Worm (Caenorhabditis elegans) whole organism, L1 larva: Measurements from ENCODE around the gene mdh-2.
A peak's percentile ranks its signal among the peaks of the same experiment; 100 is the strongest.

ENCODE experiments used
- C16A3.4 ChIP-seq: fragments of 150-350 bp; optimal IDR thresholded peaks from 2 replicates; lab custom pipeline; 2014; ENCODE audit warnings: missing biosample characterization, missing genetic modification characterization
- C34B4.2 ChIP-seq: sonication (generic microtip); optimal IDR thresholded peaks from 2 replicates; lab custom pipeline; 2017; ENCODE audit warnings: mild to moderate bottlenecking, missing genetic modification characterization, missing compliant biosample characterization
- alr-1 ChIP-seq: fragments of 200-800 bp; sonication (Bioruptor generic); optimal IDR thresholded peaks from 2 replicates; lab custom pipeline; 2018; ENCODE audit warnings: borderline replicate concordance, mild to moderate bottlenecking, missing genetic modification characterization, missing compliant biosample characterization
- aly-2 ChIP-seq: fragments of 150-350 bp; optimal IDR thresholded peaks from 2 replicates; lab custom pipeline; 2014; ENCODE audit warnings: missing biosample characterization, missing genetic modification characterization
- ama-1 ChIP-seq: fragments of 150-350 bp; optimal IDR thresholded peaks from 2 replicates; lab custom pipeline; 2014
- ceh-8 ChIP-seq: fragments of 200-800 bp; sonication (Bioruptor generic); optimal IDR thresholded peaks from 2 replicates; lab custom pipeline; 2018; ENCODE audit warnings: mild to moderate bottlenecking, missing genetic modification characterization, moderate library complexity, missing compliant biosample characterization
- ceh-82 ChIP-seq, 3 experiments: fragments of 150-350 bp in 1 of 3; sonication (generic microtip) in 2 of 3; optimal IDR thresholded peaks; 2 replicates each; lab custom pipeline; 2014 to 2017; ENCODE audit warnings: missing biosample characterization in 3 of 3, missing genetic modification characterization in 3 of 3
- dsc-1 ChIP-seq: sonication (generic microtip); optimal IDR thresholded peaks from 2 replicates; lab custom pipeline; 2016; ENCODE audit warnings: mild to moderate bottlenecking, missing genetic modification characterization, missing compliant biosample characterization
- efl-3 ChIP-seq: fragments of 200-800 bp; sonication (Bioruptor generic); optimal IDR thresholded peaks from 2 replicates; lab custom pipeline; 2018; ENCODE audit warnings: mild to moderate bottlenecking, missing genetic modification characterization, missing compliant biosample characterization
- egl-13 ChIP-seq: sonication (generic microtip); optimal IDR thresholded peaks from 2 replicates; lab custom pipeline; 2016; ENCODE audit warnings: missing genotype, missing genetic modification reagents, missing genetic modification characterization, missing compliant biosample characterization
- elt-3 ChIP-seq, 6 experiments: fragments of 150-350 bp in 1 of 6; sonication (generic microtip); optimal IDR thresholded peaks; 2 replicates each; lab custom pipeline; 2017 to 2018; ENCODE audit warnings: missing biosample characterization in 6 of 6, missing genetic modification characterization in 6 of 6, inconsistent platforms in 1 of 6
- fkh-10 ChIP-seq: sonication (generic microtip); optimal IDR thresholded peaks from 2 replicates; lab custom pipeline; 2017; ENCODE audit warnings: missing biosample characterization, missing genetic modification reagents, missing genetic modification characterization
- fos-1 ChIP-seq: fragments of 150-350 bp; optimal IDR thresholded peaks from 2 replicates; lab custom pipeline; 2014; ENCODE audit warnings: missing biosample characterization, missing genetic modification characterization
- grh-1 ChIP-seq: fragments of 200-800 bp; sonication (Bioruptor generic); IDR thresholded peaks from 2 replicates; pipeline ENCODE4 v1.3.6; 2022; ENCODE audit warnings: missing genetic modification reagents, missing genetic modification characterization, missing compliant biosample characterization
- hlh-4 ChIP-seq: sonication (generic microtip); optimal IDR thresholded peaks from 2 replicates; lab custom pipeline; 2016; ENCODE audit warnings: mild to moderate bottlenecking, missing genetic modification characterization, missing compliant biosample characterization
- lin-13 ChIP-seq: fragments of 150-350 bp; optimal IDR thresholded peaks from 2 replicates; lab custom pipeline; 2014; ENCODE audit warnings: missing biosample characterization, missing genetic modification reagents, missing genetic modification characterization
- lin-35 ChIP-seq, 2 experiments: fragments of 150-350 bp; optimal IDR thresholded peaks; 2 replicates each; lab custom pipeline; 2014; ENCODE audit warnings: missing biosample characterization in 2 of 2, missing genetic modification characterization in 2 of 2, missing genetic modification reagents in 2 of 2
- lir-3 ChIP-seq: sonication (generic microtip); optimal IDR thresholded peaks from 2 replicates; lab custom pipeline; 2016; ENCODE audit warnings: mild to moderate bottlenecking, missing genetic modification characterization, moderate library complexity, missing compliant biosample characterization; ENCODE audit not compliant: poor library complexity
- lsy-2 ChIP-seq, 2 experiments: fragments of 150-350 bp; optimal IDR thresholded peaks; 2 replicates each; lab custom pipeline; 2014; ENCODE audit warnings: missing biosample characterization in 2 of 2, missing genetic modification characterization in 2 of 2
- mab-9 ChIP-seq: fragments of 200-800 bp; sonication (Bioruptor generic); IDR thresholded peaks from 2 replicates; pipeline ENCODE4 v1.3.6; 2022; ENCODE audit warnings: missing genetic modification reagents, missing genetic modification characterization, missing compliant biosample characterization
- mdl-1 ChIP-seq, 2 experiments: fragments of 150-350 bp; optimal IDR thresholded peaks; 2 replicates each; lab custom pipeline; 2014 to 2017; ENCODE audit warnings: missing biosample characterization in 2 of 2, missing genetic modification characterization in 2 of 2, inconsistent platforms in 1 of 2
- mef-2 ChIP-seq: fragments of 150-350 bp; optimal IDR thresholded peaks from 2 replicates; lab custom pipeline; 2014; ENCODE audit warnings: missing biosample characterization, missing genetic modification characterization
- nhr-11 ChIP-seq: fragments of 150-350 bp; optimal IDR thresholded peaks from 2 replicates; lab custom pipeline; 2014; ENCODE audit warnings: missing biosample characterization, missing genetic modification characterization
- nhr-12 ChIP-seq: sonication (generic microtip); optimal IDR thresholded peaks from 2 replicates; lab custom pipeline; 2017; ENCODE audit warnings: missing biosample characterization, missing genetic modification characterization
- nhr-20 ChIP-seq: sonication (generic microtip); optimal IDR thresholded peaks from 2 replicates; lab custom pipeline; 2016; ENCODE audit warnings: mild to moderate bottlenecking, missing genetic modification characterization, missing compliant biosample characterization
- nhr-237 ChIP-seq: fragments of 150-350 bp; optimal IDR thresholded peaks from 2 replicates; lab custom pipeline; 2014; ENCODE audit warnings: missing biosample characterization, missing genetic modification characterization
- nhr-47 ChIP-seq: sonication (generic microtip); optimal IDR thresholded peaks from 2 replicates; lab custom pipeline; 2016; ENCODE audit warnings: mild to moderate bottlenecking, missing genetic modification characterization, moderate library complexity, missing compliant biosample characterization
- nhr-76 ChIP-seq: sonication (generic microtip); optimal IDR thresholded peaks from 2 replicates; lab custom pipeline; 2017; ENCODE audit warnings: missing biosample characterization, missing genetic modification characterization
- nhr-77 ChIP-seq: fragments of 150-350 bp; optimal IDR thresholded peaks from 2 replicates; lab custom pipeline; 2014; ENCODE audit warnings: missing biosample characterization, missing genetic modification characterization
- nhr-84 ChIP-seq: sonication (generic microtip); optimal IDR thresholded peaks from 2 replicates; lab custom pipeline; 2017; ENCODE audit warnings: missing biosample characterization, missing genetic modification characterization
- nhr-90 ChIP-seq: sonication (generic microtip); optimal IDR thresholded peaks from 2 replicates; lab custom pipeline; 2016; ENCODE audit warnings: mild to moderate bottlenecking, missing genetic modification characterization, missing compliant biosample characterization; ENCODE audit not compliant: poor library complexity
- pag-3 ChIP-seq: sonication (generic microtip); optimal IDR thresholded peaks from 2 replicates; lab custom pipeline; 2017; ENCODE audit warnings: missing genetic modification characterization, mild to moderate bottlenecking, missing compliant biosample characterization, antibody characterized with exemption, borderline replicate concordance; ENCODE audit not compliant: insufficient read depth
- pax-3 ChIP-seq: fragments of 200-800 bp; sonication (Bioruptor generic); optimal IDR thresholded peaks from 2 replicates; lab custom pipeline; 2018; ENCODE audit warnings: mild to moderate bottlenecking, missing genetic modification characterization, moderate library complexity, missing compliant biosample characterization
- rnt-1 ChIP-seq: sonication (generic microtip); optimal IDR thresholded peaks from 2 replicates; lab custom pipeline; 2016; ENCODE audit warnings: mild to moderate bottlenecking, missing genetic modification characterization, moderate library complexity, missing compliant biosample characterization
- skn-1 ChIP-seq: fragments of 150-350 bp; optimal IDR thresholded peaks from 2 replicates; lab custom pipeline; 2014; ENCODE audit warnings: missing biosample characterization, missing genetic modification characterization
- snpc-4 ChIP-seq: fragments of 150-350 bp; optimal IDR thresholded peaks from 2 replicates; lab custom pipeline; 2014; ENCODE audit warnings: missing biosample characterization, missing genetic modification characterization
- sup-37 ChIP-seq: fragments of 200-800 bp; sonication (Bioruptor generic); optimal IDR thresholded peaks from 2 replicates; lab custom pipeline; 2018; ENCODE audit warnings: mild to moderate bottlenecking, missing genetic modification characterization, missing compliant biosample characterization
- swsn-7 ChIP-seq: sonication (generic microtip); optimal IDR thresholded peaks from 2 replicates; lab custom pipeline; 2016; ENCODE audit warnings: missing genetic modification characterization, missing compliant biosample characterization
- tlp-1 ChIP-seq: fragments of 150-350 bp; optimal IDR thresholded peaks from 2 replicates; lab custom pipeline; 2014; ENCODE audit warnings: missing biosample characterization, missing genetic modification characterization
- unc-130 ChIP-seq: fragments of 150-350 bp; optimal IDR thresholded peaks from 2 replicates; lab custom pipeline; 2017; ENCODE audit warnings: missing biosample characterization, missing genetic modification characterization, inconsistent platforms
- unc-30 ChIP-seq: sonication (generic microtip); optimal IDR thresholded peaks from 2 replicates; lab custom pipeline; 2017; ENCODE audit warnings: missing biosample characterization, missing genetic modification characterization
- unc-62 ChIP-seq: fragments of 150-350 bp; optimal IDR thresholded peaks from 2 replicates; lab custom pipeline; 2014; ENCODE audit warnings: missing biosample characterization, missing genetic modification reagents, missing genetic modification characterization
- unc-86 ChIP-seq: sonication (generic microtip); optimal IDR thresholded peaks from 2 replicates; lab custom pipeline; 2016; ENCODE audit warnings: missing genetic modification characterization, missing compliant biosample characterization
- unc-98 ChIP-seq: fragments of 200-800 bp; sonication (Bioruptor generic); IDR thresholded peaks from 2 replicates; pipeline ENCODE4 v1.3.6; 2022; ENCODE audit warnings: missing genetic modification characterization, missing compliant biosample characterization
- vab-15 ChIP-seq: sonication (generic microtip); optimal IDR thresholded peaks from 2 replicates; lab custom pipeline; 2017; ENCODE audit warnings: missing genotype, mild to moderate bottlenecking, missing genetic modification characterization, missing compliant biosample characterization
- xbp-1 ChIP-seq: sonication (generic microtip); optimal IDR thresholded peaks from 2 replicates; lab custom pipeline; 2016; ENCODE audit warnings: missing genetic modification characterization, missing compliant biosample characterization
- zag-1 ChIP-seq: fragments of 150-350 bp; optimal IDR thresholded peaks from 2 replicates; lab custom pipeline; 2014; ENCODE audit warnings: missing biosample characterization, missing genetic modification characterization

The mdh-2 gene

ce11 chrIII:6606022-6606467 lies 1.9 kb downstream of the mdh-2 start (continued):
- TF ChIP-seq lsy-2 (tag; optimal IDR thresholded peaks at IDR 0.05; lab: Kevin White, UChicago) (peak; percentile 69 to 79), ceh-82 (tag; optimal IDR thresholded peaks at IDR 0.05; lab: Kevin White, UChicago) (peak; percentile 29 to 61 (median 52)), nhr-76 (tag; lab: Kevin White, UChicago) (no peak), tlp-1 (tag; lab: Kevin White, UChicago) (no peak), grh-1 (GFP tag; lab: Robert Waterston, UW) (no peak), unc-30 (tag; lab: Kevin White, UChicago) (no peak), dsc-1 (tag; lab: Kevin White, UChicago) (peak; percentile 51), lir-3 (tag; lab: Kevin White, UChicago) (no peak), nhr-47 (peak; percentile 79), ceh-8 (GFP tag; lab: Kevin White, UChicago) (peak; percentile 46), rnt-1 (peak; percentile 83), pag-3 (tag; lab: Kevin White, UChicago) (peak; percentile 81), nhr-12 (tag; lab: Kevin White, UChicago) (no peak), mdl-1 (tag; optimal IDR thresholded peaks at IDR 0.05; lab: Kevin White, UChicago) (peak in 1 of 2 experiments; percentile 90), egl-13 (tag; lab: Kevin White, UChicago) (peak; percentile 7), zag-1 (no peak), nhr-77 (tag; lab: Kevin White, UChicago) (peak; percentile 45), fos-1 (no peak), C34B4.2 (tag; lab: Kevin White, UChicago) (no peak), C16A3.4 (tag; lab: Kevin White, UChicago) (peak; percentile 30), lin-35 (GFP tag; optimal IDR thresholded peaks at IDR 0.05; lab: Kevin White, UChicago) (peak; percentile 75 to 79), xbp-1 (tag; lab: Kevin White, UChicago) (peak; percentile 58), alr-1 (tag; lab: Kevin White, UChicago) (no peak), unc-130 (peak; percentile 81), nhr-90 (peak; percentile 76), pax-3 (tag; lab: Kevin White, UChicago) (peak; percentile 69), aly-2 (tag; lab: Kevin White, UChicago) (peak; percentile 90), fkh-10 (GFP tag; lab: Kevin White, UChicago) (peak; percentile 12), swsn-7 (tag; lab: Kevin White, UChicago) (peak; percentile 74), nhr-237 (no peak), snpc-4 (tag; lab: Kevin White, UChicago) (peak; percentile 56), nhr-84 (tag; lab: Kevin White, UChicago) (no peak), hlh-4 (tag; lab: Kevin White, UChicago) (no peak), mef-2 (tag; lab: Kevin White, UChicago) (no peak), ama-1 (lab: Kevin White, UChicago) (peak; percentile 77), efl-3 (GFP tag; lab: Kevin White, UChicago) (no peak), skn-1 (tag; lab: Kevin White, UChicago) (peak; percentile 90), lin-13 (peak; percentile 74), unc-86 (tag; lab: Kevin White, UChicago) (peak; percentile 54), nhr-11 (tag; lab: Kevin White, UChicago) (no peak), unc-98 (GFP tag; lab: Robert Waterston, UW) (no peak), nhr-20 (peak; percentile 72), elt-3 (tag; optimal IDR thresholded peaks at IDR 0.05; lab: Kevin White, UChicago) (peak in 1 of 6 experiments; percentile 56), vab-15 (tag; lab: Kevin White, UChicago) (no peak), sup-37 (GFP tag; lab: Kevin White, UChicago) (no peak), unc-62 (GFP tag; lab: Kevin White, UChicago) (no peak), mab-9 (peak; percentile 47; the same call in 1 of the 2 replicates)
